Worm (Caenorhabditis elegans): ENCODE measurements around the gene otpl-5.

DNA sequence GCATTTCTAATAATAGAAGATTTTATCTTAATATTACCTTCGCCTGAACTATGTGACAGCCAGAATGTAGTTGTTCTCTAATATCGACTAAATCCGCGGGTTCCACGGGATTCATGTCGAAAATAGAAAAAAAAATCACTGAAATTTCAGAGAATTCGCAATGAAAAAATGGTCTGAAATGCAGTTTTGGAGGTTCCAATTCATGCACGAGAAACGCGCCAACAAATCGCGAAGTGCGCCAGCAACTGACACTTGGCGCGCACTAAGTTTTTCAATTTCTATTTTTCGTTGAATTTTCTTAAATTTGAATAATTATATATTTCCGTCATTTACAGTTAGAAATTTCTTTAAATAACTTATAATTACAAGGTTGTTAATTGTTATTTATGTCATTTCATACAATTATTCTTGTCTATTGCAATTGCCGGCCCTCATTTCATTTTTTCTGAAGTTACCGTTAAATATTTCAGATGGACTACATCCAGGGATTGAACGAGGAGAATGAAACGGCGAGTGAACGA, 40.6 kb downstream of the otpl-5 start, which contains the start of the genes F25G6.9 and symk-1:
- TF ChIP-seq nhr-232 (tag; optimal IDR thresholded peaks at IDR 0.05) (no peak), pqm-1 (tag; optimal IDR thresholded peaks at IDR 0.05) (no peak), unc-86 (tag; optimal IDR thresholded peaks at IDR 0.05) (no peak), madf-2 (tag; optimal IDR thresholded peaks at IDR 0.05) (no peak), pha-2 (tag; optimal IDR thresholded peaks at IDR 0.05) (no peak), fax-1 (tag; optimal IDR thresholded peaks at IDR 0.05) (no peak), eyg-1 (tag; optimal IDR thresholded peaks at IDR 0.05) (no peak), K09A11.1 (tag; optimal IDR thresholded peaks at IDR 0.05; ENCODE audit: insufficient read depth) (no peak), unc-42 (tag; optimal IDR thresholded peaks at IDR 0.05) (no peak), fkh-10 (GFP tag; optimal IDR thresholded peaks at IDR 0.05) (no peak), hlh-13 (GFP tag; optimal IDR thresholded peaks at IDR 0.05) (no peak), syd-9 (tag; optimal IDR thresholded peaks at IDR 0.05) (no peak)

All from whole organism, late embryonic.